Worm (Caenorhabditis elegans) whole organism, L2 larva: Measurements from ENCODE around the gene K04B12.2.
A peak's percentile ranks its signal among the peaks of the same experiment; 100 is the strongest.

Experiments
- C34F6.9 ChIP-seq: fragments of 150-350 bp; optimal IDR thresholded peaks from 2 replicates; lab custom pipeline; 2014; ENCODE audit warnings: missing biosample characterization, missing genetic modification characterization
- F13H6.1 ChIP-seq: sonication (generic microtip); optimal IDR thresholded peaks from 2 replicates; lab custom pipeline; 2016; ENCODE audit warnings: missing genetic modification characterization, missing compliant biosample characterization
- R02D3.7 ChIP-seq: fragments of 150-350 bp; optimal IDR thresholded peaks from 2 replicates; lab custom pipeline; 2014; ENCODE audit warnings: missing biosample characterization, missing genetic modification characterization
- Y55F3AM.14 ChIP-seq: fragments of 200-800 bp; sonication (Bioruptor generic); optimal IDR thresholded peaks from 2 replicates; lab custom pipeline; 2018; ENCODE audit warnings: mild to moderate bottlenecking, missing genetic modification characterization, missing compliant biosample characterization
- ZK546.5 ChIP-seq: sonication (generic microtip); optimal IDR thresholded peaks from 2 replicates; lab custom pipeline; 2017; ENCODE audit warnings: missing biosample characterization, missing genetic modification characterization
- alr-1 ChIP-seq: fragments of 150-350 bp; optimal IDR thresholded peaks from 2 replicates; lab custom pipeline; 2014; ENCODE audit warnings: missing biosample characterization, missing genetic modification characterization
- aly-2 ChIP-seq: fragments of 150-350 bp; optimal IDR thresholded peaks from 2 replicates; lab custom pipeline; 2014; ENCODE audit warnings: missing biosample characterization, missing genetic modification characterization
- ama-1 ChIP-seq: fragments of 150-350 bp; optimal IDR thresholded peaks from 2 replicates; lab custom pipeline; 2018; ENCODE audit warnings: inconsistent platforms
- blmp-1 ChIP-seq: sonication (generic microtip); optimal IDR thresholded peaks from 2 replicates; lab custom pipeline; 2017; ENCODE audit warnings: missing genetic modification characterization, mild to moderate bottlenecking, missing compliant biosample characterization, antibody characterized with exemption, moderate library complexity; ENCODE audit not compliant: insufficient read depth
- ceh-16 ChIP-seq: fragments of 150-350 bp; optimal IDR thresholded peaks from 2 replicates; lab custom pipeline; 2014; ENCODE audit warnings: missing biosample characterization, missing genetic modification characterization
- ceh-82 ChIP-seq: fragments of 150-350 bp; optimal IDR thresholded peaks from 2 replicates; lab custom pipeline; 2014; ENCODE audit warnings: missing biosample characterization, missing genetic modification characterization
- crh-2 ChIP-seq: sonication (generic microtip); optimal IDR thresholded peaks from 2 replicates; lab custom pipeline; 2017; ENCODE audit warnings: missing biosample characterization, missing genetic modification characterization
- dmd-4 ChIP-seq: sonication (generic microtip); optimal IDR thresholded peaks from 2 replicates; lab custom pipeline; 2017; ENCODE audit warnings: missing biosample characterization, missing genetic modification characterization
- egl-27 ChIP-seq: sonication (generic microtip); optimal IDR thresholded peaks from 3 replicates; lab custom pipeline; 2017; ENCODE audit warnings: missing biosample characterization, missing genetic modification reagents, missing genetic modification characterization
- elt-3 ChIP-seq: sonication (generic microtip); optimal IDR thresholded peaks from 2 replicates; lab custom pipeline; 2017; ENCODE audit warnings: missing biosample characterization, missing genetic modification characterization
- fos-1 ChIP-seq: fragments of 150-350 bp; optimal IDR thresholded peaks from 2 replicates; lab custom pipeline; 2014; ENCODE audit warnings: missing biosample characterization, missing genetic modification characterization
- gmeb-1 ChIP-seq: fragments of 150-350 bp; optimal IDR thresholded peaks from 2 replicates; lab custom pipeline; 2014; ENCODE audit warnings: missing biosample characterization, missing genetic modification characterization
- lin-11 ChIP-seq: fragments of 150-350 bp; sonication (generic microtip); optimal IDR thresholded peaks from 2 replicates; lab custom pipeline; 2014; ENCODE audit warnings: missing biosample characterization, missing genetic modification characterization, inconsistent platforms, mixed read lengths
- lin-13 ChIP-seq: fragments of 150-350 bp; optimal IDR thresholded peaks from 2 replicates; lab custom pipeline; 2014; ENCODE audit warnings: missing biosample characterization, missing genetic modification reagents, missing genetic modification characterization
- lin-39 ChIP-seq: fragments of 150-350 bp; optimal IDR thresholded peaks from 2 replicates; lab custom pipeline; 2014; ENCODE audit warnings: missing biosample characterization, missing genetic modification reagents, missing genetic modification characterization
- lsy-2 ChIP-seq, 2 experiments: fragments of 150-350 bp in 1 of 2; sonication (generic microtip) in 1 of 2; optimal IDR thresholded peaks; 2 replicates each; lab custom pipeline; 2014 to 2017; ENCODE audit warnings: missing biosample characterization in 2 of 2, missing genetic modification characterization in 2 of 2
- mab-5 ChIP-seq: fragments of 150-350 bp; optimal IDR thresholded peaks from 2 replicates; lab custom pipeline; 2014; ENCODE audit warnings: missing biosample characterization, missing genetic modification characterization
- mdl-1 ChIP-seq, 2 experiments: fragments of 150-350 bp in 1 of 2; sonication (generic microtip) in 1 of 2; optimal IDR thresholded peaks; 2 replicates each; lab custom pipeline; 2017; ENCODE audit warnings: missing biosample characterization in 2 of 2, missing genetic modification characterization in 2 of 2
- nhr-11 ChIP-seq: fragments of 150-350 bp; optimal IDR thresholded peaks from 2 replicates; lab custom pipeline; 2014; ENCODE audit warnings: missing biosample characterization, missing genetic modification characterization
- nhr-12 ChIP-seq: fragments of 150-350 bp; optimal IDR thresholded peaks from 2 replicates; lab custom pipeline; 2014; ENCODE audit warnings: missing biosample characterization, missing genetic modification characterization
- nhr-129 ChIP-seq: fragments of 150-350 bp; optimal IDR thresholded peaks from 2 replicates; lab custom pipeline; 2014; ENCODE audit warnings: missing biosample characterization, missing genetic modification characterization
- nhr-21 ChIP-seq: fragments of 150-350 bp; optimal IDR thresholded peaks from 2 replicates; lab custom pipeline; 2014; ENCODE audit warnings: missing biosample characterization, missing genetic modification characterization
- nhr-237 ChIP-seq: fragments of 150-350 bp; optimal IDR thresholded peaks from 2 replicates; lab custom pipeline; 2014; ENCODE audit warnings: missing biosample characterization, missing genetic modification characterization
- nhr-25 ChIP-seq: fragments of 150-350 bp; sonication (generic microtip); optimal IDR thresholded peaks from 3 replicates; lab custom pipeline; 2014; ENCODE audit warnings: missing biosample characterization, missing genetic modification characterization
- nhr-6 ChIP-seq: fragments of 150-350 bp; optimal IDR thresholded peaks from 2 replicates; lab custom pipeline; 2014; ENCODE audit warnings: missing biosample characterization, missing genetic modification characterization
- nhr-77 ChIP-seq: fragments of 150-350 bp; optimal IDR thresholded peaks from 2 replicates; lab custom pipeline; 2014; ENCODE audit warnings: missing biosample characterization, missing genetic modification characterization
- sem-4 ChIP-seq: fragments of 150-350 bp; optimal IDR thresholded peaks from 2 replicates; lab custom pipeline; 2014; ENCODE audit warnings: missing biosample characterization, missing genetic modification reagents, missing genetic modification characterization
- skn-1 ChIP-seq: sonication (generic microtip); optimal IDR thresholded peaks from 2 replicates; lab custom pipeline; 2017; ENCODE audit warnings: missing biosample characterization, missing genetic modification characterization
- sma-3 ChIP-seq: sonication (generic microtip); optimal IDR thresholded peaks from 2 replicates; lab custom pipeline; 2016; ENCODE audit warnings: missing genetic modification reagents, missing genetic modification characterization, missing compliant biosample characterization
- sma-9 ChIP-seq, 2 experiments: fragments of 150-350 bp in 1 of 2; sonication (generic microtip) in 1 of 2; optimal IDR thresholded peaks; 2 replicates each; lab custom pipeline; 2014 to 2016; ENCODE audit warnings: missing genetic modification characterization in 2 of 2, mild to moderate bottlenecking in 1 of 2, missing biosample characterization in 1 of 2, missing compliant biosample characterization in 1 of 2, missing genetic modification reagents in 1 of 2, moderate library complexity in 1 of 2
- snpc-4 ChIP-seq: fragments of 150-350 bp; optimal IDR thresholded peaks from 2 replicates; lab custom pipeline; 2014; ENCODE audit warnings: missing biosample characterization, missing genetic modification characterization
- unc-55 ChIP-seq: fragments of 150-350 bp; sonication (generic microtip); optimal IDR thresholded peaks from 3 replicates; lab custom pipeline; 2014; ENCODE audit warnings: missing biosample characterization, missing genetic modification reagents, missing genetic modification characterization
- unc-62 ChIP-seq: fragments of 150-350 bp; optimal IDR thresholded peaks from 2 replicates; lab custom pipeline; 2014; ENCODE audit warnings: missing biosample characterization, missing genetic modification reagents, missing genetic modification characterization
- zag-1 ChIP-seq: fragments of 150-350 bp; optimal IDR thresholded peaks from 2 replicates; lab custom pipeline; 2014; ENCODE audit warnings: missing biosample characterization, missing genetic modification characterization
- ztf-1 ChIP-seq: fragments of 200-800 bp; sonication (Bioruptor generic); conservative IDR thresholded peaks from 2 replicates; pipeline ENCODE4 v1.3.6; 2022; ENCODE audit warnings: missing genetic modification characterization, missing compliant biosample characterization
- ztf-4 ChIP-seq: fragments of 150-350 bp; optimal IDR thresholded peaks from 2 replicates; lab custom pipeline; 2014; ENCODE audit warnings: missing biosample characterization, missing genetic modification characterization

The K04B12.2 gene

DNA sequence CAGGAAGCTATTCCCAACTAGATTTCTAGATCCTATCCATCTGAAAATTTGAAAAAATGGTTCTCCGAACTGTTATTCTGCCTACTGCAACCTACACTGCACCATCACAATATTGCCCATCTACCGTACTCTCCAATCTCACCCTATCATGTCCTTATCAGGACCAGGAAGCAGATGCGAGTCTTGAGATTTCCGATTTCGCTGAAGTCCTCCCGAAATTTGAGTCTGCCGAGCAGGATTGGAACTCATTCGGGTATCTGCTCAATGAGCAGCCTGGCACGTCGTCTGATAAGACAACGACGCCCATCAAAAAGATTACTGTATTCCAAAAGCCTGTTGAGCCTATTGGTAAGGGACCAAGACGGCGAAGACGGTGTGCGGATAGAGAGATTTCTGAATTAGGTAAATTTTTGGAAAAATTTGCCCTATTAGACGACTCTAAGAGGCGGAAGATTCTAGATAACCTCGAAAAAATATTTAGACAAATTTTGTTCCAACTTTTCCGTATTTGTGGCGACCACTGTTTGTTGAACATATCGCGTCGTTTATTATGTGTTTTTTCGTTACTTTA lies 32.2 kb downstream of the K04B12.2 start:
- TF ChIP-seq C34F6.9 (tag; lab: Kevin White, UChicago) (no peak), unc-55 (GFP tag; lab: Kevin White, UChicago) (no peak), nhr-77 (tag; lab: Kevin White, UChicago) (no peak), skn-1 (no peak), nhr-21 (tag; lab: Kevin White, UChicago) (no peak), snpc-4 (tag; lab: Kevin White, UChicago) (no peak), lsy-2 (tag; optimal IDR thresholded peaks at IDR 0.05; lab: Kevin White, UChicago) (no peak), elt-3 (tag; lab: Kevin White, UChicago) (no peak), ceh-16 (tag; lab: Kevin White, UChicago) (no peak), ztf-4 (tag; lab: Kevin White, UChicago) (no peak), nhr-25 (tag; lab: Kevin White, UChicago) (no peak), nhr-12 (tag; lab: Kevin White, UChicago) (no peak), sma-3 (GFP tag; lab: Kevin White, UChicago) (peak; percentile 6), aly-2 (tag; lab: Kevin White, UChicago) (no peak), lin-39 (no peak), gmeb-1 (tag; lab: Kevin White, UChicago) (no peak), mab-5 (tag; lab: Kevin White, UChicago) (no peak), nhr-129 (no peak), R02D3.7 (tag; lab: Kevin White, UChicago) (no peak), ceh-82 (tag; lab: Kevin White, UChicago) (no peak), nhr-6 (tag; lab: Kevin White, UChicago) (no peak), F13H6.1 (tag; lab: Kevin White, UChicago) (peak; percentile 23), ztf-1 (GFP tag; lab: Robert Waterston, UW) (no peak), nhr-11 (tag; lab: Kevin White, UChicago) (no peak), ama-1 (lab: Kevin White, UChicago) (peak; percentile 99)
- TF ChIP-seq, all 48 proteins: peak for 3

DNA sequence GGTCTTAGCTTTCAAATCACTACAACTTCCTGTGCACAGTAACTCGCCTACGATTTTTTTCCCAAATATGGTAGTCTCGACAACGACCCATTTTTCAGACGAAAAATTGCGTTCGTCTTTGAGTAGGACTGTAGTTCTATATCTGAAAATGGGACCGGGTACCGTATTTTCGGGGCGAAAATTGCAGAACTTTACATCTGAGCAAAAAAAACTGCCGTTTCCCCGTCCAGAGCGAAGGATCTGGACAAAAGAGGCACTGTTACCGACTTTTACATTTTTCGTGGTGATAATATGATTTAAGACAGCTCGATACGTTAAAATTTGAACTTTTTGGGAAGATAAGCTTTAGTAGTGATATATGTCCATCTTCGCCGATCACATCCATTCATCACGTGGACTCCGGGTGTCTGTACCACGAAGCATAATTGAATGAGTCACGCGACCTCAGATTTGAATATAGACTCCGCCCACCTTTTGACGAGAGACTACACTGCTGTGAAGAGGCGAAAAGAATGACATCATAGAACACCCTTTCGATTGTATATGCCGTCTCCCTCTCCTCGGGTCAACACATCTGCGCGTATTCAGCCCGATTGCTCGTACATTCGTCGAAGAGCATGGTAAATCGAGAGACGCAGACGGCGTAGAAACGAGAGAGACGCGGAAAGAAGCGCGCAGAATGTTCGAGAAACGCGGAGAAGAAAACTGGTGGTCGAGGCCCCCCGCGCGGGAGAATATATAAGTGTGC lies 32.9 kb downstream of the K04B12.2 start:
- TF ChIP-seq nhr-77 (tag; lab: Kevin White, UChicago): peak; percentile 77
- peak; percentile 84 for TF ChIP-seq fos-1
- TF ChIP-seq blmp-1: peak; percentile 43
- no peak for TF ChIP-seq lin-13 (GFP tag; lab: Kevin White, UChicago)
- TF ChIP-seq gmeb-1 (tag; lab: Kevin White, UChicago): peak; percentile 28
- peak; percentile 93 for TF ChIP-seq nhr-21 (tag; lab: Kevin White, UChicago)
- TF ChIP-seq alr-1 (tag; lab: Kevin White, UChicago): no peak
- TF ChIP-seq ztf-1 (GFP tag; lab: Robert Waterston, UW): no peak
- no peak for TF ChIP-seq snpc-4 (tag; lab: Kevin White, UChicago)
- TF ChIP-seq zag-1 (tag; lab: Kevin White, UChicago): no peak
- TF ChIP-seq Y55F3AM.14: peak; percentile 70
- peak; percentile 23 for TF ChIP-seq unc-62 (GFP tag; lab: Kevin White, UChicago)
- TF ChIP-seq lin-11: peak; percentile 7
- peak; percentile 87 for TF ChIP-seq sma-3 (GFP tag; lab: Kevin White, UChicago)
- peak; percentile 40 for TF ChIP-seq ceh-16 (tag; lab: Kevin White, UChicago)
- no peak for TF ChIP-seq dmd-4 (tag; lab: Kevin White, UChicago)
- peak; percentile 83 for TF ChIP-seq C34F6.9 (tag; lab: Kevin White, UChicago)
- peak; percentile 66 for TF ChIP-seq sma-9 (GFP tag; optimal IDR thresholded peaks at IDR 0.05; lab: Kevin White, UChicago)
- no peak for TF ChIP-seq sma-9 (tag; optimal IDR thresholded peaks at IDR 0.05; lab: Kevin White, UChicago)
- TF ChIP-seq ceh-82 (tag; lab: Kevin White, UChicago): no peak
- peak; percentile 23 to 52 for TF ChIP-seq mdl-1 (tag; optimal IDR thresholded peaks at IDR 0.05; lab: Kevin White, UChicago)
- TF ChIP-seq ZK546.5 (tag; lab: Kevin White, UChicago): no peak
- TF ChIP-seq crh-2 (tag; lab: Kevin White, UChicago): peak; percentile 59
- TF ChIP-seq nhr-25 (tag; lab: Kevin White, UChicago): peak; percentile 94
- TF ChIP-seq lsy-2 (tag; optimal IDR thresholded peaks at IDR 0.05; lab: Kevin White, UChicago): peak; percentile 49 to 82
- TF ChIP-seq mab-5 (tag; lab: Kevin White, UChicago): peak; percentile 52
- no peak for TF ChIP-seq ama-1 (lab: Kevin White, UChicago)
- TF ChIP-seq ztf-4 (tag; lab: Kevin White, UChicago): peak; percentile 48
- peak; percentile 92 for TF ChIP-seq F13H6.1 (tag; lab: Kevin White, UChicago)
- no peak for TF ChIP-seq aly-2 (tag; lab: Kevin White, UChicago)
- peak; percentile 57 for TF ChIP-seq unc-55 (GFP tag; lab: Kevin White, UChicago)
- TF ChIP-seq nhr-237 (tag; lab: Kevin White, UChicago): no peak
- peak; percentile 82 for TF ChIP-seq nhr-129
- peak; percentile 25 for TF ChIP-seq nhr-6 (tag; lab: Kevin White, UChicago)
- TF ChIP-seq sem-4: peak; percentile 90
- no peak for TF ChIP-seq lin-39
- TF ChIP-seq nhr-12 (tag; lab: Kevin White, UChicago): no peak
- TF ChIP-seq skn-1: no peak
- TF ChIP-seq egl-27 (tag; lab: Kevin White, UChicago): peak; percentile 31
- TF ChIP-seq, all 48 proteins: peak for 24
